Worm (Caenorhabditis elegans) whole organism, L4/young adult: Measurements from ENCODE around the gene npr-11.

Source experiments
- W03F9.2 ChIP-seq: fragments of 150-350 bp; optimal IDR thresholded peaks from 2 replicates; lab custom pipeline; 2014; ENCODE audit warnings: missing biosample characterization, missing genetic modification characterization
- him-1 ChIP-seq: sonication (generic microtip); optimal IDR thresholded peaks from 2 replicates; lab custom pipeline; 2016; ENCODE audit warnings: missing genotype, missing genetic modification reagents, missing genetic modification characterization, missing compliant biosample characterization

DNA sequence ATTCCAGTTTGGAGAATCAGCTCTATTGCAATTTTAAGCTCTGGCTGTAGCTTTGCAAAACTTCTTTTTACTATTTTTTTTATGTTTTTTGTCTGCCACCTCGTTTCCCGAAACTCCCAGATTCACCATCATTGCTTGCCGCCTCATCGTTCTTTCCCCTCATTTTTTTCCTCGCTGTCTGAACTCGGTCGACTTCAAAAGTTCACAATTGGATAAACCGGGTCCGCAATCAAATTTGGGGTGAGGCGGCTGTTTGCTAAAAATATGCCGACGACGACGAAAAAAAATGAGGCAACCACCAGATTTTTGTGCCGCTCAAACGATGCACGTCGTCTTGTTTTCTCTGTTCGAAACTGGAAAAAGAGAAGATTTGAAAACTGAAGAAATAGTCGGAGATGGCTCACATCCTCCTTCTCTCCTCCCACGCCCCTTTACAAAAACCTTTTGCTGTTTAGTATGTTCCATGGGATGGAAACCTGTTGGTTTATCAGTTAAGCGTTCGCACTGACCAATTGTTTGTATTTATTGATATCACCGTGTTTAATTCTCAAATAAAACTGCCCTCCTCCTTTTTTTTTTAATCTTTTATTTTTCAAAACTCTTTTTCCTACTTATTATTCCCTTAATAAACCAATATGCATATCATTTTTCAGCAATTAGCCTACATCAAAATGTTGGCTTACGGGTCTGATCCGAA, 39.3 kb upstream of the npr-11 start, which contains the start of gene dop-4:
- no peak for TF ChIP-seq him-1 (tag; lab: Kevin White, UChicago)
- no peak for TF ChIP-seq W03F9.2 (tag; lab: Kevin White, UChicago)
